Worm (Caenorhabditis elegans) whole organism, L2 larva: ENCODE data around the gene C25G4.7.
"Not testable (repeated sequence)": the region's sequence is repeated elsewhere in the genome, so short reads cannot be mapped to it uniquely, and the experiment has no call there.

Source experiments
- R02D3.7 ChIP-seq: fragments of 150-350 bp; optimal IDR thresholded peaks from 2 replicates; lab custom pipeline; 2014; ENCODE audit warnings: missing biosample characterization, missing genetic modification characterization
- alr-1 ChIP-seq: fragments of 150-350 bp; optimal IDR thresholded peaks from 2 replicates; lab custom pipeline; 2014; ENCODE audit warnings: missing biosample characterization, missing genetic modification characterization
- ama-1 ChIP-seq: fragments of 150-350 bp; optimal IDR thresholded peaks from 2 replicates; lab custom pipeline; 2018; ENCODE audit warnings: inconsistent platforms
- blmp-1 ChIP-seq: sonication (generic microtip); optimal IDR thresholded peaks from 2 replicates; lab custom pipeline; 2017; ENCODE audit warnings: missing genetic modification characterization, mild to moderate bottlenecking, missing compliant biosample characterization, antibody characterized with exemption, moderate library complexity; ENCODE audit not compliant: insufficient read depth
- ceh-16 ChIP-seq: fragments of 150-350 bp; optimal IDR thresholded peaks from 2 replicates; lab custom pipeline; 2014; ENCODE audit warnings: missing biosample characterization, missing genetic modification characterization
- ceh-82 ChIP-seq: fragments of 150-350 bp; optimal IDR thresholded peaks from 2 replicates; lab custom pipeline; 2014; ENCODE audit warnings: missing biosample characterization, missing genetic modification characterization
- crh-2 ChIP-seq: sonication (generic microtip); optimal IDR thresholded peaks from 2 replicates; lab custom pipeline; 2017; ENCODE audit warnings: missing biosample characterization, missing genetic modification characterization
- egl-27 ChIP-seq: sonication (generic microtip); optimal IDR thresholded peaks from 3 replicates; lab custom pipeline; 2017; ENCODE audit warnings: missing biosample characterization, missing genetic modification reagents, missing genetic modification characterization
- elt-1 ChIP-seq: fragments of 150-350 bp; optimal IDR thresholded peaks from 2 replicates; lab custom pipeline; 2014; ENCODE audit warnings: missing biosample characterization, missing genetic modification characterization
- gmeb-1 ChIP-seq: fragments of 150-350 bp; optimal IDR thresholded peaks from 2 replicates; lab custom pipeline; 2014; ENCODE audit warnings: missing biosample characterization, missing genetic modification characterization
- lin-11 ChIP-seq: fragments of 150-350 bp; sonication (generic microtip); optimal IDR thresholded peaks from 2 replicates; lab custom pipeline; 2014; ENCODE audit warnings: missing biosample characterization, missing genetic modification characterization, inconsistent platforms, mixed read lengths
- lin-13 ChIP-seq: fragments of 150-350 bp; optimal IDR thresholded peaks from 2 replicates; lab custom pipeline; 2014; ENCODE audit warnings: missing biosample characterization, missing genetic modification reagents, missing genetic modification characterization
- lin-39 ChIP-seq: fragments of 150-350 bp; optimal IDR thresholded peaks from 2 replicates; lab custom pipeline; 2014; ENCODE audit warnings: missing biosample characterization, missing genetic modification reagents, missing genetic modification characterization
- lsy-2 ChIP-seq, 2 experiments: fragments of 150-350 bp in 1 of 2; sonication (generic microtip) in 1 of 2; optimal IDR thresholded peaks; 2 replicates each; lab custom pipeline; 2014 to 2017; ENCODE audit warnings: missing biosample characterization in 2 of 2, missing genetic modification characterization in 2 of 2
- nhr-10 ChIP-seq: sonication (generic microtip); optimal IDR thresholded peaks from 2 replicates; lab custom pipeline; 2017; ENCODE audit warnings: missing biosample characterization, missing genetic modification characterization
- nhr-11 ChIP-seq: fragments of 150-350 bp; optimal IDR thresholded peaks from 2 replicates; lab custom pipeline; 2014; ENCODE audit warnings: missing biosample characterization, missing genetic modification characterization
- nhr-129 ChIP-seq: fragments of 150-350 bp; optimal IDR thresholded peaks from 2 replicates; lab custom pipeline; 2014; ENCODE audit warnings: missing biosample characterization, missing genetic modification characterization
- nhr-21 ChIP-seq: fragments of 150-350 bp; optimal IDR thresholded peaks from 2 replicates; lab custom pipeline; 2014; ENCODE audit warnings: missing biosample characterization, missing genetic modification characterization
- nhr-237 ChIP-seq: fragments of 150-350 bp; optimal IDR thresholded peaks from 2 replicates; lab custom pipeline; 2014; ENCODE audit warnings: missing biosample characterization, missing genetic modification characterization
- nhr-25 ChIP-seq: fragments of 150-350 bp; sonication (generic microtip); optimal IDR thresholded peaks from 3 replicates; lab custom pipeline; 2014; ENCODE audit warnings: missing biosample characterization, missing genetic modification characterization
- nhr-6 ChIP-seq: fragments of 150-350 bp; optimal IDR thresholded peaks from 2 replicates; lab custom pipeline; 2014; ENCODE audit warnings: missing biosample characterization, missing genetic modification characterization
- nhr-77 ChIP-seq: fragments of 150-350 bp; optimal IDR thresholded peaks from 2 replicates; lab custom pipeline; 2014; ENCODE audit warnings: missing biosample characterization, missing genetic modification characterization
- peb-1 ChIP-seq: fragments of 150-350 bp; optimal IDR thresholded peaks from 2 replicates; lab custom pipeline; 2014; ENCODE audit warnings: missing biosample characterization, missing genetic modification characterization
- sem-4 ChIP-seq: fragments of 150-350 bp; optimal IDR thresholded peaks from 2 replicates; lab custom pipeline; 2014; ENCODE audit warnings: missing biosample characterization, missing genetic modification reagents, missing genetic modification characterization
- skn-1 ChIP-seq: sonication (generic microtip); optimal IDR thresholded peaks from 2 replicates; lab custom pipeline; 2017; ENCODE audit warnings: missing biosample characterization, missing genetic modification characterization
- sma-9 ChIP-seq, 2 experiments: fragments of 150-350 bp in 1 of 2; sonication (generic microtip) in 1 of 2; optimal IDR thresholded peaks; 2 replicates each; lab custom pipeline; 2014 to 2016; ENCODE audit warnings: missing genetic modification characterization in 2 of 2, mild to moderate bottlenecking in 1 of 2, missing biosample characterization in 1 of 2, missing compliant biosample characterization in 1 of 2, missing genetic modification reagents in 1 of 2, moderate library complexity in 1 of 2
- snpc-4 ChIP-seq: fragments of 150-350 bp; optimal IDR thresholded peaks from 2 replicates; lab custom pipeline; 2014; ENCODE audit warnings: missing biosample characterization, missing genetic modification characterization
- unc-55 ChIP-seq: fragments of 150-350 bp; sonication (generic microtip); optimal IDR thresholded peaks from 3 replicates; lab custom pipeline; 2014; ENCODE audit warnings: missing biosample characterization, missing genetic modification reagents, missing genetic modification characterization
- unc-62 ChIP-seq: fragments of 150-350 bp; optimal IDR thresholded peaks from 2 replicates; lab custom pipeline; 2014; ENCODE audit warnings: missing biosample characterization, missing genetic modification reagents, missing genetic modification characterization
- zag-1 ChIP-seq: fragments of 150-350 bp; optimal IDR thresholded peaks from 2 replicates; lab custom pipeline; 2014; ENCODE audit warnings: missing biosample characterization, missing genetic modification characterization
- ztf-11 ChIP-seq: sonication (generic microtip); optimal IDR thresholded peaks from 2 replicates; lab custom pipeline; 2017; ENCODE audit warnings: missing biosample characterization, missing genetic modification characterization
- ztf-4 ChIP-seq: fragments of 150-350 bp; optimal IDR thresholded peaks from 2 replicates; lab custom pipeline; 2014; ENCODE audit warnings: missing biosample characterization, missing genetic modification characterization

The C25G4.7 gene

ce11 chrIV:12498238-12498637, 41.5 kb downstream of the C25G4.7 start, which contains the start of gene sru-19:
sru-19 (plus strand) TSS chrIV:12498538.
- TF ChIP-seq ztf-11 (tag; lab: Kevin White, UChicago) (no peak), nhr-6 (tag; lab: Kevin White, UChicago) (no peak), alr-1 (tag; lab: Kevin White, UChicago) (no peak), blmp-1 (tag; lab: Kevin White, UChicago) (no peak), unc-55 (GFP tag; lab: Kevin White, UChicago) (no peak), peb-1 (tag; lab: Kevin White, UChicago) (no peak), lin-39 (tag; lab: Kevin White, UChicago) (no peak), unc-62 (GFP tag; lab: Kevin White, UChicago) (no peak), lsy-2 (tag; optimal IDR thresholded peaks at IDR 0.05; lab: Kevin White, UChicago) (no peak), zag-1 (no peak), R02D3.7 (no peak), lin-11 (tag; lab: Kevin White, UChicago) (no peak), crh-2 (tag; lab: Kevin White, UChicago) (no peak), gmeb-1 (tag; lab: Kevin White, UChicago) (no peak), snpc-4 (no peak), egl-27 (no peak), ztf-4 (tag; lab: Kevin White, UChicago) (no peak), sem-4 (no peak), nhr-129 (tag; lab: Kevin White, UChicago) (no peak)

- no peak for TF ChIP-seq nhr-77 (tag; lab: Kevin White, UChicago)
- no peak for TF ChIP-seq sem-4
- no peak for TF ChIP-seq ceh-16 (tag; lab: Kevin White, UChicago)
- no peak for TF ChIP-seq unc-62 (GFP tag; lab: Kevin White, UChicago)
- TF ChIP-seq elt-1 (tag; lab: Kevin White, UChicago) = no peak
- TF ChIP-seq ceh-82 (tag; lab: Kevin White, UChicago) = no peak
- TF ChIP-seq nhr-11 (tag; lab: Kevin White, UChicago) = no peak
- no peak for TF ChIP-seq lin-13
- no peak for TF ChIP-seq alr-1 (tag; lab: Kevin White, UChicago)
- TF ChIP-seq zag-1 = no peak
- TF ChIP-seq nhr-10 (tag; lab: Kevin White, UChicago) = no peak
- no peak for TF ChIP-seq ama-1
- no peak for TF ChIP-seq sma-9 (GFP tag; optimal IDR thresholded peaks at IDR 0.05; lab: Kevin White, UChicago)
- no peak for TF ChIP-seq sma-9 (tag; optimal IDR thresholded peaks at IDR 0.05; lab: Kevin White, UChicago)
- no peak for TF ChIP-seq lin-39 (tag; lab: Kevin White, UChicago)
- no peak for TF ChIP-seq gmeb-1 (tag; lab: Kevin White, UChicago)
- no peak for TF ChIP-seq skn-1 (tag; lab: Kevin White, UChicago)
- no peak for TF ChIP-seq nhr-237
- no peak for TF ChIP-seq nhr-21
- TF ChIP-seq nhr-25 = no peak
Observed at ce11 chrIV:12501956-12502355, 45.2 kb downstream of the C25G4.7 start, which contains the start of gene sru-18. sru-18 (plus strand) TSS chrIV:12502256.

- TF ChIP-seq peb-1 (tag; lab: Kevin White, UChicago); sem-4; lin-11 (tag; lab: Kevin White, UChicago): not testable (repeated sequence)
Observed at ce11 chrIV:12505397-12505796, 48.7 kb downstream of the C25G4.7 start, which contains the start of gene sru-17. sru-17 (plus strand) TSS chrIV:12505697.
